Worm (Caenorhabditis elegans) whole organism, L1 larva: ENCODE measurements around the gene R13H9.6.
"Not testable (repeated sequence)": the region's sequence is repeated elsewhere in the genome, so short reads cannot be mapped to it uniquely, and the experiment has no call there.

ENCODE experiments used
- ama-1 ChIP-seq: fragments of 150-350 bp; optimal IDR thresholded peaks from 2 replicates; lab custom pipeline; 2014
- lin-39 ChIP-seq: fragments of 150-350 bp; optimal IDR thresholded peaks from 2 replicates; lab custom pipeline; 2014; ENCODE audit warnings: missing biosample characterization, missing genetic modification reagents, missing genetic modification characterization
- nhr-12 ChIP-seq: sonication (generic microtip); optimal IDR thresholded peaks from 2 replicates; lab custom pipeline; 2017; ENCODE audit warnings: missing biosample characterization, missing genetic modification characterization
- sox-4 ChIP-seq: sonication (generic microtip); optimal IDR thresholded peaks from 2 replicates; lab custom pipeline; 2016; ENCODE audit warnings: missing genetic modification characterization, missing compliant biosample characterization
- unc-62 ChIP-seq: fragments of 150-350 bp; optimal IDR thresholded peaks from 2 replicates; lab custom pipeline; 2014; ENCODE audit warnings: missing biosample characterization, missing genetic modification reagents, missing genetic modification characterization
- ztf-11 ChIP-seq, 2 experiments: sonication (generic microtip); optimal IDR thresholded peaks; 2 replicates each; lab custom pipeline; 2016 to 2017; ENCODE audit warnings: missing genetic modification characterization in 2 of 2, missing biosample characterization in 1 of 2, missing compliant biosample characterization in 1 of 2

ce11 chrIV:5064961-5065360, 3.5 kb downstream of the R13H9.6 start, which contains the start of gene msp-53:
- TF ChIP-seq unc-62 (GFP tag; lab: Kevin White, UChicago); ztf-11 (tag; optimal IDR thresholded peaks at IDR 0.05; lab: Kevin White, UChicago); nhr-12 (tag; lab: Kevin White, UChicago); lin-39; sox-4 (tag; lab: Kevin White, UChicago); ama-1 (lab: Kevin White, UChicago): not testable (repeated sequence)
